Worm (Caenorhabditis elegans): ENCODE results near the gene bath-37.
A peak's percentile ranks its signal among the peaks of the same experiment; 100 is the strongest.

DNA sequence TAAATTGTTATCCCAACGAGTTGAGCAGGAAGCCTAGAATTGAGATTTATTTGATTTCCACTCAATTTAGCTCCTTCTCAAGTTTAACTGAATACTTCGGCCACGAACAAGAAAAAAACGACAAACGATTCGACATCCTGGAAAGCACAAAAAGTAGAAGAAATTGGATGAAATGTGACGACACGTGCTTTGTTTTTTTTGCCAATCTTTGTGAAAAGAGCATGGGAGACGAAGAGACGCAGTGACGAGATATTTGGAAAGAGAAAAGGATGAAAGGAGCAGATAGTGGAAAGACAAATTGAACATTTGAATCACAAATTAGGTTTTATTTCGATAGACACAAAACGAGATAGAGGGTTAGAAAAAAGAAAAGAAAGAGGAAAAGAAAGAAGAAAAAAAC lies 45.8 kb downstream of the bath-37 start:
- TF ChIP-seq unc-55 (GFP tag; optimal IDR thresholded peaks at IDR 0.05) (no peak), ama-1 (optimal IDR thresholded peaks at IDR 0.05) (no peak), unc-42 (tag; optimal IDR thresholded peaks at IDR 0.05) (peak; percentile 91), ets-4 (tag; optimal IDR thresholded peaks at IDR 0.05) (no peak), hlh-13 (GFP tag; optimal IDR thresholded peaks at IDR 0.05) (no peak), ceh-30 (tag; optimal IDR thresholded peaks at IDR 0.05) (no peak), fkh-10 (GFP tag; optimal IDR thresholded peaks at IDR 0.05) (no peak)
